Fruit fly (Drosophila melanogaster) whole organism, larva: ENCODE data around the gene Glut1.
"Not testable (repeated sequence)": the region's sequence is repeated elsewhere in the genome, so short reads cannot be mapped to it uniquely, and the experiment has no call there.

Experiments
- noc ChIP-seq: fragments of 200-800 bp; sonication (Bioruptor generic); optimal IDR thresholded peaks from 3 replicates; lab custom pipeline; 2019; ENCODE audit warnings: missing biosample characterization, mild to moderate bottlenecking, missing genetic modification characterization, moderate library complexity

The Glut1 gene

dm6 chr3L:913682-914081, at the start of gene Glut1:
Gene Glut1, plus strand, starts transcription at chr3L:914074.
- TF ChIP-seq noc (tag; lab: Kevin White, UChicago), result no peak

dm6 chr3L:865096-865495, 48.8 kb upstream of the Glut1 start, which contains the start of gene CG12502:
Gene CG12502, plus strand, starts transcription at chr3L:865396.
- TF ChIP-seq noc (tag; lab: Kevin White, UChicago), result not testable (repeated sequence)

- TF ChIP-seq noc (tag; lab: Kevin White, UChicago), result no peak
Measured at dm6 chr3L:868800-869199, 45.1 kb upstream of the Glut1 start.

dm6 chr3L:871713-872112, 42.2 kb upstream of the Glut1 start, which contains the start of gene Usp10:
Gene Usp10, plus strand, starts transcription at chr3L:871899.
- TF ChIP-seq noc (tag; lab: Kevin White, UChicago), result no peak

dm6 chr3L:872389-872972, 41.4 kb upstream of the Glut1 start:
- no peak for TF ChIP-seq noc (tag; lab: Kevin White, UChicago)

- TF ChIP-seq noc (tag; lab: Kevin White, UChicago), result peak; percentile 17
Measured at dm6 chr3L:875416-876011, 38.4 kb upstream of the Glut1 start.

dm6 chr3L:876087-876486, 37.8 kb upstream of the Glut1 start:
- TF ChIP-seq noc (tag; lab: Kevin White, UChicago), result no peak

dm6 chr3L:876656-877055, 37.2 kb upstream of the Glut1 start:
- TF ChIP-seq noc (tag; lab: Kevin White, UChicago), result peak; percentile 28

dm6 chr3L:880851-881250, 33.0 kb upstream of the Glut1 start:
- TF ChIP-seq noc (tag; lab: Kevin White, UChicago), result no peak

dm6 chr3L:881496-882235, 32.2 kb upstream of the Glut1 start, which contains the start of gene CG13907:
Gene CG13907, minus strand, starts transcription at chr3L:882013.
- no peak for TF ChIP-seq noc (tag; lab: Kevin White, UChicago)

- TF ChIP-seq noc (tag; lab: Kevin White, UChicago), result no peak
Measured at dm6 chr3L:882236-882891, 31.5 kb upstream of the Glut1 start.

- TF ChIP-seq noc (tag; lab: Kevin White, UChicago), result no peak
Measured at dm6 chr3L:882892-883255, 31.0 kb upstream of the Glut1 start.

- TF ChIP-seq noc (tag; lab: Kevin White, UChicago), result no peak
Measured at dm6 chr3L:883786-884185, 30.1 kb upstream of the Glut1 start.

dm6 chr3L:884239-884638, 29.6 kb upstream of the Glut1 start:
- no peak for TF ChIP-seq noc (tag; lab: Kevin White, UChicago)

- no peak for TF ChIP-seq noc (tag; lab: Kevin White, UChicago)
Measured at dm6 chr3L:885006-885405, 28.9 kb upstream of the Glut1 start.

dm6 chr3L:885624-886257, 28.1 kb upstream of the Glut1 start:
- no peak for TF ChIP-seq noc (tag; lab: Kevin White, UChicago)
